Worm (Caenorhabditis elegans) whole organism, late embryonic: Measurements from ENCODE around the gene fipr-21.

Experiments used
- C08G9.2 ChIP-seq: sonication (generic microtip); optimal IDR thresholded peaks from 2 replicates; lab custom pipeline; 2016; ENCODE audit warnings: mild to moderate bottlenecking, missing genetic modification characterization, moderate library complexity, missing compliant biosample characterization
- C38D4.7 ChIP-seq: fragments of 200-800 bp; sonication (Bioruptor generic); optimal IDR thresholded peaks from 2 replicates; lab custom pipeline; 2018; ENCODE audit warnings: mild to moderate bottlenecking, missing genetic modification characterization, moderate library complexity, missing compliant biosample characterization
- K09A11.1 ChIP-seq: sonication (generic microtip); optimal IDR thresholded peaks from 2 replicates; lab custom pipeline; 2017; ENCODE audit warnings: antibody characterized with exemption, mild to moderate bottlenecking, missing genetic modification characterization, missing compliant biosample characterization; ENCODE audit not compliant: insufficient read depth
- Y22D7AL.16 ChIP-seq: sonication (generic microtip); optimal IDR thresholded peaks from 2 replicates; lab custom pipeline; 2016; ENCODE audit warnings: missing genetic modification characterization, missing compliant biosample characterization
- ceh-19 ChIP-seq: fragments of 200-800 bp; sonication (Bioruptor generic); optimal IDR thresholded peaks from 2 replicates; lab custom pipeline; 2018; ENCODE audit warnings: mild to moderate bottlenecking, missing genetic modification characterization, missing compliant biosample characterization
- ceh-2 ChIP-seq: sonication (generic microtip); optimal IDR thresholded peaks from 2 replicates; lab custom pipeline; 2016; ENCODE audit warnings: missing genotype, missing genetic modification characterization, missing compliant biosample characterization
- ceh-31 ChIP-seq: sonication (generic microtip); optimal IDR thresholded peaks from 2 replicates; lab custom pipeline; 2016; ENCODE audit warnings: missing genetic modification characterization, missing compliant biosample characterization
- ceh-34 ChIP-seq: sonication (generic microtip); optimal IDR thresholded peaks from 2 replicates; lab custom pipeline; 2016; ENCODE audit warnings: mild to moderate bottlenecking, missing genetic modification characterization, missing compliant biosample characterization
- ceh-45 ChIP-seq: fragments of 200-800 bp; sonication (Bioruptor generic); IDR thresholded peaks from 2 replicates; pipeline ENCODE4 v1.3.6; 2022; ENCODE audit warnings: missing genetic modification reagents, missing genetic modification characterization, missing compliant biosample characterization
- ceh-48 ChIP-seq: sonication (generic microtip); optimal IDR thresholded peaks from 2 replicates; lab custom pipeline; 2016; ENCODE audit warnings: missing genetic modification characterization, inconsistent platforms, missing compliant biosample characterization
- ceh-6 ChIP-seq: fragments of 200-800 bp; sonication (Bioruptor generic); optimal IDR thresholded peaks from 2 replicates; lab custom pipeline; 2018; ENCODE audit warnings: mild to moderate bottlenecking, missing genetic modification characterization, missing compliant biosample characterization
- ceh-9 ChIP-seq: sonication (generic microtip); optimal IDR thresholded peaks from 2 replicates; lab custom pipeline; 2016; ENCODE audit warnings: mild to moderate bottlenecking, missing genetic modification characterization, inconsistent platforms, missing compliant biosample characterization
- dve-1 ChIP-seq: sonication (generic microtip); optimal IDR thresholded peaks from 2 replicates; lab custom pipeline; 2017; ENCODE audit warnings: antibody characterized with exemption, mild to moderate bottlenecking, missing genetic modification characterization, missing compliant biosample characterization
- elt-2 ChIP-seq: sonication (generic microtip); optimal IDR thresholded peaks from 2 replicates; lab custom pipeline; 2016; ENCODE audit warnings: missing genetic modification reagents, missing genetic modification characterization, missing compliant biosample characterization
- elt-4 ChIP-seq: sonication (generic microtip); optimal IDR thresholded peaks from 2 replicates; lab custom pipeline; 2016; ENCODE audit warnings: missing genetic modification characterization, missing compliant biosample characterization
- ets-4 ChIP-seq: sonication (generic microtip); optimal IDR thresholded peaks from 2 replicates; lab custom pipeline; 2016; ENCODE audit warnings: missing genetic modification characterization, missing compliant biosample characterization
- eyg-1 ChIP-seq: sonication (generic microtip); optimal IDR thresholded peaks from 2 replicates; lab custom pipeline; 2016; ENCODE audit warnings: missing genotype, missing genetic modification characterization, missing compliant biosample characterization
- fax-1 ChIP-seq: sonication (generic microtip); optimal IDR thresholded peaks from 2 replicates; lab custom pipeline; 2016; ENCODE audit warnings: missing genotype, missing genetic modification characterization, missing compliant biosample characterization
- fkh-10 ChIP-seq: fragments of 150-350 bp; optimal IDR thresholded peaks from 2 replicates; lab custom pipeline; 2014; ENCODE audit warnings: missing biosample characterization, missing genetic modification reagents, missing genetic modification characterization
- fkh-6 ChIP-seq: sonication (generic microtip); optimal IDR thresholded peaks from 2 replicates; lab custom pipeline; 2016; ENCODE audit warnings: missing genetic modification characterization, missing compliant biosample characterization
- gmeb-2 ChIP-seq: sonication (generic microtip); optimal IDR thresholded peaks from 2 replicates; lab custom pipeline; 2016; ENCODE audit warnings: missing genetic modification characterization, inconsistent platforms, missing compliant biosample characterization
- hlh-13 ChIP-seq: fragments of 200-800 bp; sonication (Bioruptor generic); optimal IDR thresholded peaks from 2 replicates; lab custom pipeline; 2018; ENCODE audit warnings: mild to moderate bottlenecking, missing genetic modification characterization, missing compliant biosample characterization
- lin-11 ChIP-seq: fragments of 200-800 bp; sonication (Bioruptor generic); optimal IDR thresholded peaks from 2 replicates; lab custom pipeline; 2018; ENCODE audit warnings: mild to moderate bottlenecking, missing genetic modification characterization, missing compliant biosample characterization
- madf-2 ChIP-seq: sonication (generic microtip); optimal IDR thresholded peaks from 2 replicates; lab custom pipeline; 2017; ENCODE audit warnings: missing genetic modification characterization, missing compliant biosample characterization
- nfya-1 ChIP-seq: sonication (generic microtip); optimal IDR thresholded peaks from 2 replicates; lab custom pipeline; 2017; ENCODE audit warnings: missing genetic modification characterization, mild to moderate bottlenecking, missing compliant biosample characterization, antibody characterized with exemption, moderate library complexity
- nhr-11 ChIP-seq: fragments of 150-350 bp; optimal IDR thresholded peaks from 2 replicates; lab custom pipeline; 2014; ENCODE audit warnings: missing biosample characterization, missing genetic modification characterization
- npax-4 ChIP-seq: sonication (generic microtip); optimal IDR thresholded peaks from 2 replicates; lab custom pipeline; 2016; ENCODE audit warnings: missing genetic modification characterization, missing compliant biosample characterization
- pag-3 ChIP-seq: sonication (generic microtip); optimal IDR thresholded peaks from 2 replicates; lab custom pipeline; 2016; ENCODE audit warnings: missing compliant biosample characterization, missing genetic modification characterization, borderline replicate concordance
- pat-9 ChIP-seq: fragments of 200-800 bp; sonication (Bioruptor generic); optimal IDR thresholded peaks from 2 replicates; lab custom pipeline; 2018; ENCODE audit warnings: mild to moderate bottlenecking, missing genetic modification characterization, moderate library complexity, missing compliant biosample characterization
- pha-4 ChIP-seq: fragments of 150-350 bp; optimal IDR thresholded peaks from 2 replicates; lab custom pipeline; 2018; ENCODE audit warnings: missing biosample characterization, missing genetic modification reagents, missing genetic modification characterization
- pqm-1 ChIP-seq: sonication (generic microtip); optimal IDR thresholded peaks from 2 replicates; lab custom pipeline; 2016; ENCODE audit warnings: missing genetic modification characterization, missing compliant biosample characterization
- pros-1 ChIP-seq: fragments of 150-350 bp; optimal IDR thresholded peaks from 2 replicates; lab custom pipeline; 2014; ENCODE audit warnings: missing biosample characterization, missing genetic modification reagents, missing genetic modification characterization
- sdc-2 ChIP-seq: sonication (generic microtip); optimal IDR thresholded peaks from 2 replicates; lab custom pipeline; 2016; ENCODE audit warnings: missing genotype, missing genetic modification characterization, missing compliant biosample characterization
- sox-2 ChIP-seq: fragments of 200-800 bp; sonication (Bioruptor generic); IDR thresholded peaks from 2 replicates; pipeline ENCODE4 v1.3.6; 2022; ENCODE audit warnings: missing genetic modification reagents, missing genetic modification characterization, missing compliant biosample characterization
- tbx-2 ChIP-seq: sonication (generic microtip); optimal IDR thresholded peaks from 2 replicates; lab custom pipeline; 2016; ENCODE audit warnings: missing genetic modification characterization, missing compliant biosample characterization
- tbx-7 ChIP-seq: sonication (generic microtip); optimal IDR thresholded peaks from 2 replicates; lab custom pipeline; 2016; ENCODE audit warnings: missing genotype, missing genetic modification characterization, missing compliant biosample characterization
- ttx-3 ChIP-seq: sonication (generic microtip); optimal IDR thresholded peaks from 2 replicates; lab custom pipeline; 2016; ENCODE audit warnings: missing genetic modification reagents, missing genetic modification characterization, missing compliant biosample characterization
- unc-3 ChIP-seq, 2 experiments: fragments of 200-800 bp in 1 of 2; sonication (Bioruptor generic) in 1 of 2; sonication (generic microtip) in 1 of 2; conservative IDR thresholded peaks in 1 of 2; optimal IDR thresholded peaks in 1 of 2; 2 replicates each; pipeline versions ENCODE4 v1.3.6 to Lab custom; 2016 to 2022; ENCODE audit warnings: missing compliant biosample characterization in 2 of 2, missing genetic modification characterization in 2 of 2, missing genetic modification reagents in 1 of 2

The fipr-21 gene

ce11 chrX:10302430-10302829 is 1.9 kb upstream of the fipr-21 start, which contains the start of gene fip-5:
Gene fip-5 (plus strand): TSS chrX:10302741.
- TF ChIP-seq pqm-1 (tag; lab: Kevin White, UChicago), result no peak
- TF ChIP-seq npax-4 (tag; lab: Kevin White, UChicago), result no peak
- TF ChIP-seq ceh-6 (GFP tag; lab: Kevin White, UChicago), result no peak
- no peak for TF ChIP-seq K09A11.1
- TF ChIP-seq ceh-31, result no peak
- no peak for TF ChIP-seq ets-4 (tag; lab: Kevin White, UChicago)
- no peak for TF ChIP-seq hlh-13 (GFP tag; lab: Kevin White, UChicago)
- TF ChIP-seq Y22D7AL.16, result no peak
- TF ChIP-seq sdc-2 (tag; lab: Kevin White, UChicago), result no peak
- no peak for TF ChIP-seq madf-2 (tag; lab: Kevin White, UChicago)
- no peak for TF ChIP-seq fkh-10 (GFP tag; lab: Kevin White, UChicago)
- TF ChIP-seq tbx-2 (tag; lab: Kevin White, UChicago), result no peak
- TF ChIP-seq pag-3 (tag; lab: Kevin White, UChicago), result no peak

- TF ChIP-seq pat-9 (tag; lab: Kevin White, UChicago) (no peak), elt-4 (tag; lab: Kevin White, UChicago) (no peak), tbx-7 (tag; lab: Kevin White, UChicago) (no peak), sox-2 (GFP tag; lab: Robert Waterston, UW) (no peak), ceh-34 (tag; lab: Kevin White, UChicago) (no peak), ceh-9 (tag; lab: Kevin White, UChicago) (no peak), hlh-13 (GFP tag; lab: Kevin White, UChicago) (no peak), fkh-6 (no peak), fax-1 (no peak)
- TF ChIP-seq, all 69 proteins: peak for 0
These were observed 2.0 kb downstream of the fipr-21 start, which contains the start of gene cnc-8 for ce11 chrX:10306289-10306688. Gene cnc-8 (plus strand): TSS chrX:10306595.

- TF ChIP-seq ttx-3 (tag; lab: Kevin White, UChicago) (no peak), pros-1 (tag; lab: Kevin White, UChicago) (no peak), fax-1 (no peak), gmeb-2 (tag; lab: Kevin White, UChicago) (no peak), C38D4.7 (GFP tag; lab: Kevin White, UChicago) (no peak), nfya-1 (tag; lab: Kevin White, UChicago) (no peak)
These were observed 2.6 kb downstream of the fipr-21 start for ce11 chrX:10306923-10307322.

- no peak for TF ChIP-seq lin-11 (tag; lab: Kevin White, UChicago)
- TF ChIP-seq ceh-31, result no peak
- TF ChIP-seq elt-2, result no peak
- no peak for TF ChIP-seq unc-3 (GFP tag; conservative IDR thresholded peaks at IDR 0.05; lab: Robert Waterston, UW)
- TF ChIP-seq unc-3 (tag; optimal IDR thresholded peaks at IDR 0.05; lab: Kevin White, UChicago), result no peak
- TF ChIP-seq C08G9.2 (tag; lab: Kevin White, UChicago), result no peak
- no peak for TF ChIP-seq ceh-2 (tag; lab: Kevin White, UChicago)
- TF ChIP-seq madf-2 (tag; lab: Kevin White, UChicago), result no peak
- TF ChIP-seq ceh-48 (tag; lab: Kevin White, UChicago), result no peak
- no peak for TF ChIP-seq ceh-9 (tag; lab: Kevin White, UChicago)
- TF ChIP-seq pha-4 (tag; lab: Kevin White, UChicago), result no peak
- TF ChIP-seq K09A11.1, result no peak
- no peak for TF ChIP-seq nhr-11
- TF ChIP-seq nfya-1 (tag; lab: Kevin White, UChicago), result no peak
- no peak for TF ChIP-seq ceh-45 (GFP tag; lab: Robert Waterston, UW)
- no peak for TF ChIP-seq Y22D7AL.16
- no peak for TF ChIP-seq ceh-19 (GFP tag; lab: Kevin White, UChicago)
- no peak for TF ChIP-seq eyg-1 (tag; lab: Kevin White, UChicago)
- TF ChIP-seq dve-1 (tag; lab: Kevin White, UChicago), result no peak
These were observed 3.2 kb downstream of the fipr-21 start, which contains the start of gene F41E7.7 for ce11 chrX:10307495-10307894. Gene F41E7.7 (plus strand): TSS chrX:10307795.
